Worm (Caenorhabditis elegans) whole organism, mixed stage, embryonic: ENCODE measurements around the gene Y39A1A.22.

Source experiments
- elt-1 ChIP-seq: sonication (generic microtip); optimal IDR thresholded peaks from 2 replicates; lab custom pipeline; 2017; ENCODE audit warnings: missing genetic modification characterization, mild to moderate bottlenecking, missing compliant biosample characterization, antibody characterized with exemption, moderate library complexity, borderline replicate concordance; ENCODE audit not compliant: insufficient read depth
- elt-3 ChIP-seq: fragments of 150-350 bp; optimal IDR thresholded peaks from 2 replicates; lab custom pipeline; 2014; ENCODE audit warnings: missing biosample characterization, missing genetic modification characterization
- flh-1 ChIP-seq: fragments of 200-800 bp; sonication (Bioruptor generic); optimal IDR thresholded peaks from 2 replicates; lab custom pipeline; 2018; ENCODE audit warnings: mild to moderate bottlenecking, missing genetic modification characterization, moderate library complexity, missing compliant biosample characterization
- hlh-1 ChIP-seq: fragments of 150-350 bp; optimal IDR thresholded peaks from 2 replicates; lab custom pipeline; 2014; ENCODE audit warnings: missing biosample characterization, missing genetic modification reagents, missing genetic modification characterization
- lin-32 ChIP-seq: fragments of 200-800 bp; sonication (Bioruptor generic); optimal IDR thresholded peaks from 2 replicates; lab custom pipeline; 2018; ENCODE audit warnings: mild to moderate bottlenecking, missing genetic modification characterization, missing compliant biosample characterization
- lsy-2 ChIP-seq: fragments of 150-350 bp; optimal IDR thresholded peaks from 2 replicates; lab custom pipeline; 2014; ENCODE audit warnings: missing biosample characterization, missing genetic modification characterization
- mab-5 ChIP-seq: fragments of 150-350 bp; optimal IDR thresholded peaks from 2 replicates; lab custom pipeline; 2014; ENCODE audit warnings: missing biosample characterization, missing genetic modification characterization
- mls-2 ChIP-seq: sonication (generic microtip); optimal IDR thresholded peaks from 2 replicates; lab custom pipeline; 2016; ENCODE audit warnings: mild to moderate bottlenecking, missing genetic modification characterization, moderate library complexity, missing compliant biosample characterization
- nhr-12 ChIP-seq: fragments of 150-350 bp; optimal IDR thresholded peaks from 2 replicates; lab custom pipeline; 2014; ENCODE audit warnings: missing biosample characterization, missing genetic modification characterization
- nhr-237 ChIP-seq: fragments of 150-350 bp; optimal IDR thresholded peaks from 2 replicates; lab custom pipeline; 2014; ENCODE audit warnings: missing biosample characterization, missing genetic modification characterization
- nhr-28 ChIP-seq: fragments of 150-350 bp; optimal IDR thresholded peaks from 2 replicates; lab custom pipeline; 2014; ENCODE audit warnings: missing biosample characterization, missing genetic modification characterization
- nhr-76 ChIP-seq: sonication (generic microtip); optimal IDR thresholded peaks from 2 replicates; lab custom pipeline; 2017; ENCODE audit warnings: missing biosample characterization, missing genetic modification characterization
- pha-4 ChIP-seq: fragments of 150-350 bp; optimal IDR thresholded peaks from 2 replicates; lab custom pipeline; 2018; ENCODE audit warnings: missing biosample characterization, missing genetic modification reagents, missing genetic modification characterization
- unc-62 ChIP-seq: fragments of 150-350 bp; optimal IDR thresholded peaks from 2 replicates; lab custom pipeline; 2014; ENCODE audit warnings: missing biosample characterization, missing genetic modification reagents, missing genetic modification characterization

- TF ChIP-seq flh-1, result no peak
- TF ChIP-seq mls-2, result no peak
- no peak for TF ChIP-seq nhr-12
- no peak for TF ChIP-seq unc-62 (GFP tag; lab: Kevin White, UChicago)
- TF ChIP-seq hlh-1 (tag; lab: Kevin White, UChicago), result no peak
- no peak for TF ChIP-seq lin-32 (GFP tag; lab: Kevin White, UChicago)
- TF ChIP-seq elt-1 (tag; lab: Kevin White, UChicago), result no peak
- TF ChIP-seq nhr-28 (tag; lab: Kevin White, UChicago), result no peak
- TF ChIP-seq mab-5 (tag; lab: Kevin White, UChicago), result no peak
- TF ChIP-seq elt-3 (tag; lab: Kevin White, UChicago), result no peak
- TF ChIP-seq pha-4, result no peak
- TF ChIP-seq nhr-237 (tag; lab: Kevin White, UChicago), result no peak
- TF ChIP-seq lsy-2 (tag; lab: Kevin White, UChicago), result no peak
- no peak for TF ChIP-seq nhr-76 (tag; lab: Kevin White, UChicago)
Measured at ce11 chrIII:10755480-10756066, 48.7 kb upstream of the Y39A1A.22 start, which contains the start of gene hpl-2.
